Worm (Caenorhabditis elegans): ENCODE data around the gene let-23.

DNA sequence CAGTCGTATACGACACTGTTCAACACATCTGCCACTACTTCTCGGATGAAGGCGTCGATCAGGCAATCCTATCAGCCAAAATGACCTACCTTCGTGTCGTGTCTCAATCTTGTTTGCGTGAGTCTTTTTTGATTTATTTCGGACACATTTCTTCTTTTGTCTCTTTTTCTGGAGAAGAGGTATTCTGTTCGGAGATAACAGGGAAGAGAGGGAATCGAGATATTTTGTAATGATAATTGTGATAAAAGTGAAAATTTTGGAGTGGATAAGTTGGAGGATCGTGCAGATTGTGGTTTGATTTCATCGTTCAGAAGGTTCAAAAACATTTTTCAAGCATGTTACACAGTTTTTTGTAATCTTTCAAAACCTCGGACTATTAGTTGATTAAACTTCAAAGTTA lies 36.5 kb downstream of the let-23 start:
- TF ChIP-seq R02D3.7 (tag; optimal IDR thresholded peaks at IDR 0.05) (no peak), lin-15B (tag; optimal IDR thresholded peaks at IDR 0.05) (no peak), lin-1 (GFP tag; IDR thresholded peaks at IDR 0.05) (no peak), Y105C5A.15 (GFP tag; IDR thresholded peaks at IDR 0.05) (no peak), unc-62 (GFP tag; optimal IDR thresholded peaks at IDR 0.05 in 1 of 2) (peak in 1 of 2 experiments; percentile 63), unc-62 (tag; optimal IDR thresholded peaks at IDR 0.05) (no peak), nhr-76 (tag; optimal IDR thresholded peaks at IDR 0.05) (no peak)
